Fruit fly (Drosophila melanogaster) whole organism, embryonic: ENCODE results near the gene CG33217.

Experiments
- Antp ChIP-seq: fragments of 200-800 bp; sonication (Bioruptor generic); optimal IDR thresholded peaks from 3 replicates; lab custom pipeline; 2016; ENCODE audit warnings: missing biosample characterization, missing genetic modification characterization
- Asciz ChIP-seq: fragments of 200-800 bp; sonication (Bioruptor generic); optimal IDR thresholded peaks from 2 replicates; lab custom pipeline; 2017; ENCODE audit warnings: missing biosample characterization, mild to moderate bottlenecking, missing genetic modification characterization, missing genetic modification reagents
- CG10147 ChIP-seq: fragments of 200-800 bp; sonication (Bioruptor generic); optimal IDR thresholded peaks from 2 replicates; lab custom pipeline; 2019; ENCODE audit warnings: missing biosample characterization, mild to moderate bottlenecking, missing genetic modification characterization, moderate library complexity
- CG11093 ChIP-seq: fragments of 200-800 bp; sonication (Bioruptor generic); IDR thresholded peaks from 3 replicates; pipeline ENCODE4 v1.3.6; 2022; ENCODE audit warnings: missing biosample characterization, missing genetic modification characterization
- CG11723 ChIP-seq: fragments of 200-800 bp; sonication (Bioruptor generic); optimal IDR thresholded peaks from 2 replicates; lab custom pipeline; 2017; ENCODE audit warnings: missing biosample characterization, mild to moderate bottlenecking, missing genetic modification characterization
- CG13287 ChIP-seq: fragments of 200-800 bp; sonication (Bioruptor generic); IDR thresholded peaks from 2 replicates; pipeline ENCODE4 v1.3.6; 2022; ENCODE audit warnings: missing biosample characterization, missing genetic modification characterization; ENCODE audit not compliant: partially characterized antibody
- CG14050 ChIP-seq: fragments of 200-800 bp; sonication (Bioruptor generic); IDR thresholded peaks from 3 replicates; pipeline ENCODE4 v1.3.6; 2022; ENCODE audit warnings: missing biosample characterization, missing genetic modification characterization
- CG15696 ChIP-seq: fragments of 200-800 bp; sonication (Bioruptor generic); optimal IDR thresholded peaks from 2 replicates; lab custom pipeline; 2019; ENCODE audit warnings: missing biosample characterization, mild to moderate bottlenecking, missing genetic modification characterization, moderate library complexity
- CG1602 ChIP-seq: fragments of 200-800 bp; sonication (Bioruptor generic); optimal IDR thresholded peaks from 3 replicates; lab custom pipeline; 2016; ENCODE audit warnings: missing biosample characterization, missing genetic modification characterization
- CG1603 ChIP-seq: fragments of 200-800 bp; sonication (Bioruptor generic); optimal IDR thresholded peaks from 2 replicates; lab custom pipeline; 2019; ENCODE audit warnings: missing biosample characterization, mild to moderate bottlenecking, missing genetic modification characterization, moderate library complexity
- CG1647 ChIP-seq: fragments of 200-800 bp; sonication (Bioruptor generic); optimal IDR thresholded peaks from 3 replicates; lab custom pipeline; 2016; ENCODE audit warnings: missing biosample characterization, missing genetic modification characterization
- CG3726 ChIP-seq: fragments of 200-800 bp; sonication (Bioruptor generic); IDR thresholded peaks from 3 replicates; pipeline ENCODE4, ENCODE4 v1.3.6; 2022; ENCODE audit warnings: missing biosample characterization, missing genetic modification characterization
- CG4707 ChIP-seq: fragments of 200-800 bp; sonication (Bioruptor generic); optimal IDR thresholded peaks from 2 replicates; lab custom pipeline; 2018; ENCODE audit warnings: missing biosample characterization, mild to moderate bottlenecking, missing genetic modification characterization, moderate library complexity
- CG7786 ChIP-seq: fragments of 200-800 bp; sonication (Bioruptor generic); optimal IDR thresholded peaks from 2 replicates; lab custom pipeline; 2016; ENCODE audit warnings: missing biosample characterization, missing genetic modification characterization
- CG8089 ChIP-seq: fragments of 200-800 bp; sonication (Bioruptor generic); optimal IDR thresholded peaks from 3 replicates; lab custom pipeline; 2016; ENCODE audit warnings: missing biosample characterization, missing genetic modification characterization
- Dip3 ChIP-seq: fragments of 200-800 bp; sonication (Bioruptor generic); optimal IDR thresholded peaks from 3 replicates; lab custom pipeline; 2016; ENCODE audit warnings: missing biosample characterization, missing genetic modification characterization
- Dll ChIP-seq: fragments of 200-800 bp; sonication (Bioruptor generic); IDR thresholded peaks from 4 replicates; pipeline ENCODE4 v1.3.6; 2022; ENCODE audit warnings: missing biosample characterization, missing genetic modification characterization; ENCODE audit not compliant: partially characterized antibody
- Ets65A ChIP-seq: fragments of 200-800 bp; sonication (Bioruptor generic); peaks from one replicate; lab custom pipeline; 2016; ENCODE audit warnings: missing biosample characterization, missing genetic modification characterization
- Ets97D ChIP-seq: fragments of 200-800 bp; sonication (Bioruptor generic); optimal IDR thresholded peaks from 3 replicates; lab custom pipeline; 2016; ENCODE audit warnings: missing biosample characterization, missing genetic modification characterization
- GATAe ChIP-seq: fragments of 200-800 bp; sonication (Bioruptor generic); conservative IDR thresholded peaks from 2 replicates; pipeline ENCODE4 v1.3.6; 2022; ENCODE audit warnings: missing biosample characterization, missing genetic modification characterization
- Gug ChIP-seq: fragments of 200-800 bp; sonication (Bioruptor generic); IDR thresholded peaks from 4 replicates; pipeline ENCODE4 v1.3.6; 2022; ENCODE audit warnings: missing biosample characterization, missing genetic modification characterization
- H15 ChIP-seq: fragments of 200-800 bp; sonication (Bioruptor generic); IDR thresholded peaks from 3 replicates; pipeline ENCODE4 v1.3.6; 2022; ENCODE audit warnings: missing biosample characterization, missing genetic modification characterization
- Kr ChIP-seq: fragments of 200-800 bp; sonication (Bioruptor generic); optimal IDR thresholded peaks from 2 replicates; lab custom pipeline; 2017; ENCODE audit warnings: missing biosample characterization, mild to moderate bottlenecking, missing genetic modification characterization
- Neu2 ChIP-seq: fragments of 200-800 bp; sonication (Bioruptor generic); optimal IDR thresholded peaks from 3 replicates; lab custom pipeline; 2016; ENCODE audit warnings: missing biosample characterization, missing genetic modification characterization, borderline replicate concordance
- NfI ChIP-seq: fragments of 200-800 bp; sonication (Bioruptor generic); optimal IDR thresholded peaks from 3 replicates; lab custom pipeline; 2018; ENCODE audit warnings: missing biosample characterization, mild to moderate bottlenecking, missing genetic modification characterization, moderate library complexity
- Opbp ChIP-seq: fragments of 200-800 bp; sonication (Bioruptor generic); IDR thresholded peaks from 3 replicates; pipeline ENCODE4 v1.3.6; 2022; ENCODE audit warnings: missing biosample characterization, missing genetic modification characterization; ENCODE audit not compliant: partially characterized antibody
- Optix ChIP-seq: fragments of 200-800 bp; sonication (Bioruptor generic); IDR thresholded peaks from 3 replicates; pipeline ENCODE4 v1.3.6; 2022; ENCODE audit warnings: missing biosample characterization, missing genetic modification characterization
- Poxn ChIP-seq: fragments of 200-800 bp; sonication (Bioruptor generic); IDR thresholded peaks from 2 replicates; pipeline ENCODE4 v1.3.6; 2022; ENCODE audit warnings: missing biosample characterization, missing genetic modification characterization
- Rfx ChIP-seq: fragments of 200-800 bp; sonication (Bioruptor generic); IDR thresholded peaks from 2 replicates; pipeline ENCODE4 v1.3.6; 2022; ENCODE audit warnings: missing biosample characterization, missing genetic modification characterization
- Scr ChIP-seq: fragments of 200-800 bp; sonication (Bioruptor generic); IDR thresholded peaks from 2 replicates; pipeline ENCODE4 v1.3.6; 2022; ENCODE audit warnings: missing biosample characterization, missing genetic modification characterization; ENCODE audit not compliant: partially characterized antibody
- dan ChIP-seq: fragments of 200-800 bp; sonication (Bioruptor generic); IDR thresholded peaks from 2 replicates; pipeline ENCODE4 v1.3.6; 2022; ENCODE audit warnings: missing biosample characterization, missing genetic modification characterization
- dati ChIP-seq: fragments of 200-800 bp; sonication (Bioruptor generic); IDR thresholded peaks from 2 replicates; pipeline ENCODE4 v1.3.6; 2022; ENCODE audit warnings: missing biosample characterization, missing genetic modification characterization
- dimm ChIP-seq: fragments of 200-800 bp; sonication (Bioruptor generic); IDR thresholded peaks from 2 replicates; pipeline ENCODE4 v1.3.6; 2022; ENCODE audit warnings: missing biosample characterization, missing genetic modification characterization
- dm ChIP-seq: fragments of 200-800 bp; sonication (Bioruptor generic); optimal IDR thresholded peaks from 3 replicates; lab custom pipeline; 2016; ENCODE audit warnings: missing biosample characterization, missing genetic modification characterization
- ewg ChIP-seq: fragments of 200-800 bp; sonication (Bioruptor generic); optimal IDR thresholded peaks from 3 replicates; lab custom pipeline; 2017; ENCODE audit warnings: mild to moderate bottlenecking, missing biosample characterization, missing genetic modification reagents, missing genetic modification characterization
- grau ChIP-seq: fragments of 200-800 bp; optimal IDR thresholded peaks from 3 replicates; lab custom pipeline; 2019; ENCODE audit warnings: missing biosample characterization, mild to moderate bottlenecking, missing genetic modification characterization, moderate library complexity
- ind ChIP-seq: fragments of 200-800 bp; sonication (Bioruptor generic); optimal IDR thresholded peaks from 3 replicates; lab custom pipeline; 2016; ENCODE audit warnings: missing biosample characterization, missing genetic modification characterization
- klu ChIP-seq: fragments of 200-800 bp; sonication (Bioruptor generic); IDR thresholded peaks from 2 replicates; pipeline ENCODE4 v1.3.6; 2022; ENCODE audit warnings: missing biosample characterization, missing genetic modification characterization
- lab ChIP-seq: fragments of 200-800 bp; sonication (Bioruptor generic); optimal IDR thresholded peaks from 3 replicates; lab custom pipeline; 2017; ENCODE audit warnings: missing biosample characterization, missing genetic modification characterization, mild to moderate bottlenecking, moderate library complexity, missing genetic modification reagents
- nom ChIP-seq: fragments of 200-800 bp; sonication (Bioruptor generic); optimal IDR thresholded peaks from 2 replicates; lab custom pipeline; 2017; ENCODE audit warnings: missing biosample characterization, missing genetic modification characterization, mild to moderate bottlenecking, moderate library complexity, missing genetic modification reagents
- pan ChIP-seq, 4 experiments: fragments of >200 bp in 3 of 4; fragments of 200-800 bp in 1 of 4; sonication (Bioruptor generic) in 1 of 4; optimal IDR thresholded peaks in 3 of 4; IDR thresholded peaks in 1 of 4; 2 replicates each; pipeline versions ENCODE4 v1.3.6 to Lab custom; 2017 to 2022; ENCODE audit warnings: missing biosample characterization in 2 of 4, missing genetic modification characterization in 2 of 4, mixed read lengths in 1 of 4
- pfk ChIP-seq: fragments of 200-800 bp; sonication (Bioruptor generic); optimal IDR thresholded peaks from 2 replicates; lab custom pipeline; 2018; ENCODE audit warnings: missing biosample characterization, mild to moderate bottlenecking, missing genetic modification characterization, moderate library complexity
- row ChIP-seq: fragments of 200-800 bp; sonication (Bioruptor generic); IDR thresholded peaks from 3 replicates; pipeline ENCODE4 v1.3.6; 2022; ENCODE audit warnings: missing biosample characterization, missing genetic modification characterization
- shn ChIP-seq: fragments of 200-800 bp; sonication (Bioruptor generic); optimal IDR thresholded peaks from 3 replicates; lab custom pipeline; 2016; ENCODE audit warnings: missing biosample characterization, missing genetic modification characterization
- sr ChIP-seq: fragments of 200-800 bp; sonication (Bioruptor generic); IDR thresholded peaks from 3 replicates; pipeline ENCODE4 v1.3.6; 2022; ENCODE audit warnings: missing biosample characterization, missing genetic modification characterization
- ssp ChIP-seq: fragments of 200-800 bp; sonication (Bioruptor generic); IDR thresholded peaks from 2 replicates; pipeline ENCODE4 v1.3.6; 2022; ENCODE audit warnings: missing biosample characterization, missing genetic modification characterization
- tgo ChIP-seq: fragments of 200-800 bp; sonication (Bioruptor generic); IDR thresholded peaks from 3 replicates; pipeline ENCODE4 v1.3.6; 2022; ENCODE audit warnings: missing biosample characterization, missing genetic modification characterization
- tio ChIP-seq: fragments of 200-800 bp; sonication (Bioruptor generic); optimal IDR thresholded peaks from 2 replicates; lab custom pipeline; 2017; ENCODE audit warnings: missing biosample characterization, missing genetic modification characterization, inconsistent platforms
- ttk ChIP-seq: fragments of 200-800 bp; sonication (Bioruptor generic); IDR thresholded peaks from 2 replicates; pipeline ENCODE4 v2.1.2; 2022; ENCODE audit warnings: missing biosample characterization, missing genetic modification characterization
- wdn ChIP-seq: fragments of 200-800 bp; sonication (Bioruptor generic); IDR thresholded peaks from 2 replicates; pipeline ENCODE4 v1.3.6; 2022; ENCODE audit warnings: missing biosample characterization, missing genetic modification characterization
- zen ChIP-seq: fragments of 200-800 bp; sonication (Bioruptor generic); optimal IDR thresholded peaks from 3 replicates; lab custom pipeline; 2018; ENCODE audit warnings: missing biosample characterization, mild to moderate bottlenecking, missing genetic modification characterization, moderate library complexity
- zfh2 ChIP-seq: fragments of 200-800 bp; sonication (Bioruptor generic); optimal IDR thresholded peaks from 2 replicates; lab custom pipeline; 2016; ENCODE audit warnings: missing biosample characterization, missing genetic modification characterization

CG33217 gene

dm6 chr3L:23125736-23126135 is at the start of gene CG33217 (continued):
- TF ChIP-seq Opbp (GFP tag; lab: Robert Waterston, UW) (no peak), H15 (GFP tag; lab: Robert Waterston, UW) (no peak), dm (GFP tag; lab: Kevin White, UChicago) (peak; percentile 31), ind (GFP tag; lab: Kevin White, UChicago) (no peak), ewg (GFP tag; lab: Kevin White, UChicago) (no peak), wdn (GFP tag; lab: Robert Waterston, UW) (no peak), Gug (GFP tag; lab: Robert Waterston, UW) (no peak), CG1647 (GFP tag; lab: Kevin White, UChicago) (no peak), Dll (GFP tag; lab: Robert Waterston, UW) (no peak), GATAe (GFP tag; lab: Robert Waterston, UW) (0 out of 2 replicates have a peak, but pooled peaks have one; percentile 31), Rfx (GFP tag; lab: Robert Waterston, UW) (no peak), CG15696 (tag; lab: Kevin White, UChicago) (no peak), zfh2 (no peak), zen (tag; lab: Kevin White, UChicago) (peak; percentile 64), dan (no peak), tio (no peak), CG13287 (no peak; the same call in 1 of the 2 replicates), Optix (no peak), dati (GFP tag; lab: Robert Waterston, UW) (no peak), grau (tag; lab: Kevin White, UChicago) (no peak), tgo (no peak), CG1603 (tag; lab: Kevin White, UChicago) (peak; percentile 98), Scr (GFP tag; lab: Robert Waterston, UW) (no peak), pan (optimal IDR thresholded peaks at IDR 0.05; lab: Kevin White, UChicago) (no peak), pan (GFP tag; optimal IDR thresholded peaks at IDR 0.05 in 1 of 2, IDR thresholded peaks at IDR 0.05 in 1 of 2) (no peak), Kr (GFP tag; lab: Kevin White, UChicago) (no peak), Antp (GFP tag; lab: Kevin White, UChicago) (no peak), pfk (GFP tag; lab: Kevin White, UChicago) (peak; percentile 78), CG11093 (GFP tag; lab: Robert Waterston, UW) (no peak), Ets97D (GFP tag; lab: Kevin White, UChicago) (peak; percentile 56), ssp (GFP tag; lab: Robert Waterston, UW) (peak; percentile 99), klu (GFP tag; lab: Robert Waterston, UW) (no peak), Neu2 (GFP tag; lab: Kevin White, UChicago) (no peak), CG1602 (GFP tag; lab: Kevin White, UChicago) (no peak), ttk (GFP tag; lab: Robert Waterston, UW) (no peak), dimm (no peak), sr (no peak), shn (GFP tag; lab: Kevin White, UChicago) (no peak), CG14050 (GFP tag; lab: Robert Waterston, UW) (no peak), NfI (GFP tag; lab: Kevin White, UChicago) (no peak), nom (GFP tag; lab: Kevin White, UChicago) (no peak), Ets65A (GFP tag; lab: Kevin White, UChicago) (no peak), CG8089 (GFP tag; lab: Kevin White, UChicago) (no peak), Asciz (no peak), row (peak; percentile 86), Poxn (GFP tag; lab: Robert Waterston, UW) (no peak), lab (GFP tag; lab: Kevin White, UChicago) (no peak), CG4707 (GFP tag; lab: Kevin White, UChicago) (no peak), Dip3 (GFP tag; lab: Kevin White, UChicago) (no peak), CG3726 (GFP tag; lab: Robert Waterston, UW) (no peak), CG11723 (GFP tag; lab: Kevin White, UChicago) (peak; percentile 98), CG10147 (GFP tag; lab: Kevin White, UChicago) (no peak), CG7786 (no peak)
